Fruit fly (Drosophila melanogaster): ENCODE results near the gene CG12170.

Gene CG12170

DNA sequence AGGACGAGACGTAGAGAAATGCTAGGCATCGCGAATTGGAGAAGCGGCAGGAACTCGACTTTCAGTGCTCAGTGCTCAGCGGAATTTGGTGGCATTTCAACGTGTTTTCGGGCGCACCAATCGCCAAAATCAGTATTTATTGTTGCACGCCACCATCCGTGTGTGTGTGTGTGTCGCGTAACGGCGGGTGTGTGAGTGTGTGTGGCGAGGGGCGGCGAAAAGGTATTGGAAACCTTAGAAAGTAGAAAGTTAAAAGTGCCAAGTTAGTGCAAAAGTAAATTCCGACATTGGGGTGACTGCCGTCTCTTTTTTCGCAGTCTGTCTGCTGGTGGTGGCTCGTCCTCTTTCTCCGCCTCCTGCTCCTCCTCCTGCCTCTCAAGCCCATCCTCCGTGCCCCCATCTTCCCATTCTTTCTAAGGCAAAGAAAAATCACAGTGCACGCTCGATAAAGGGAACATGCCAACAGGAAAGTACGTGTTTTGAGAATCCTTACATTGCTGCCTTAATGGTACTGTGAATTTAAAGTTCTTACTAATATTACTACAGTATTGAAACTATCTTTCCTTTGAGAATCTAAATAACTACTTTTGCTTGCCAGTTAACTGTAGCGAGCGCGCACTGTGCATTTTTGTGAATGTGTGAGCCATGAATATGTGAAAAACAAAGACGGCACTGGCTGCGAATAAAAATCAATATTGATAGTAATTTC is 49.2 kb downstream of the CG12170 start (continued):
- peak; percentile 26 for TF ChIP-seq CG9437 (GFP tag; optimal IDR thresholded peaks at IDR 0.05)
- peak; percentile 74 for TF ChIP-seq Fer1 (GFP tag; optimal IDR thresholded peaks at IDR 0.05)
- TF ChIP-seq CG7963 (GFP tag; IDR thresholded peaks at IDR 0.05; ENCODE audit: partially characterized antibody), result no peak
- TF ChIP-seq Awh (GFP tag; IDR thresholded peaks at IDR 0.05), result peak; percentile 75
- no peak for TF ChIP-seq CG11456 (GFP tag; IDR thresholded peaks at IDR 0.05)
- TF ChIP-seq mld (GFP tag; IDR thresholded peaks at IDR 0.05; ENCODE audit: partially characterized antibody), result no peak
- peak; percentile 18 for TF ChIP-seq CG30431 (GFP tag; optimal IDR thresholded peaks at IDR 0.05)
- no peak for TF ChIP-seq Spps (tag; optimal IDR thresholded peaks at IDR 0.05)
- TF ChIP-seq CG1603 (tag; optimal IDR thresholded peaks at IDR 0.05), result peak; percentile 56
- TF ChIP-seq shn (GFP tag; optimal IDR thresholded peaks at IDR 0.05), result no peak
- peak; percentile 39 for TF ChIP-seq tap (tag; optimal IDR thresholded peaks at IDR 0.05)
- peak; percentile 38 for TF ChIP-seq CG12391 (tag; optimal IDR thresholded peaks at IDR 0.05)
- no peak for TF ChIP-seq fd102C (GFP tag; optimal IDR thresholded peaks at IDR 0.05)
- no peak for TF ChIP-seq CG8388 (GFP tag; optimal IDR thresholded peaks at IDR 0.05)
- TF ChIP-seq CG12071 (GFP tag; optimal IDR thresholded peaks at IDR 0.05), result peak; percentile 34
- TF ChIP-seq zf30C (GFP tag; optimal IDR thresholded peaks at IDR 0.05), result no peak
- TF ChIP-seq CG6254 (GFP tag; optimal IDR thresholded peaks at IDR 0.05), result peak; percentile 14
- peak; percentile 52 for TF ChIP-seq ATbp (GFP tag; optimal IDR thresholded peaks at IDR 0.05)
- no peak for TF ChIP-seq Sry-β (GFP tag; optimal IDR thresholded peaks at IDR 0.05)
- peak; percentile 25; the same call in 1 of the 2 replicates for TF ChIP-seq esg (GFP tag; conservative IDR thresholded peaks at IDR 0.05)
- no peak for TF ChIP-seq disco-r (GFP tag; optimal IDR thresholded peaks at IDR 0.05)
- TF ChIP-seq CG10209 (GFP tag; optimal IDR thresholded peaks at IDR 0.05), result peak; percentile 42
- TF ChIP-seq CG3407 (GFP tag; optimal IDR thresholded peaks at IDR 0.05), result no peak
- no peak for TF ChIP-seq gro (GFP tag; optimal IDR thresholded peaks at IDR 0.05)
- no peak for TF ChIP-seq Stat92E (GFP tag; optimal IDR thresholded peaks at IDR 0.05)
- TF ChIP-seq Six4 (GFP tag; optimal IDR thresholded peaks at IDR 0.05), result no peak
- no peak for TF ChIP-seq ranshi (GFP tag; IDR thresholded peaks at IDR 0.05)
- TF ChIP-seq schlank (tag; optimal IDR thresholded peaks at IDR 0.05), result no peak
- TF ChIP-seq CG1792 (GFP tag; optimal IDR thresholded peaks at IDR 0.05), result no peak
- no peak for TF ChIP-seq Lhr (GFP tag; optimal IDR thresholded peaks at IDR 0.05)
- TF ChIP-seq CG4360 (GFP tag; IDR thresholded peaks at IDR 0.05), result no peak
- TF ChIP-seq Adf1 (GFP tag; IDR thresholded peaks at IDR 0.05), result no peak
- no peak for TF ChIP-seq CG30020 (tag; optimal IDR thresholded peaks at IDR 0.05)
- peak; percentile 20; the same call in 1 of the 2 replicates for TF ChIP-seq CG1024 (GFP tag; IDR thresholded peaks at IDR 0.05)
- TF ChIP-seq otp (GFP tag; IDR thresholded peaks at IDR 0.05), result 0 out of 3 replicates have a peak, but pooled peaks have one; percentile 35
- TF ChIP-seq pros (GFP tag; optimal IDR thresholded peaks at IDR 0.05), result no peak
- no peak for TF ChIP-seq Opbp (GFP tag; IDR thresholded peaks at IDR 0.05; ENCODE audit: partially characterized antibody)
- peak; percentile 24 for TF ChIP-seq Hr3 (GFP tag; optimal IDR thresholded peaks at IDR 0.05)
- TF ChIP-seq CG8359 (GFP tag; optimal IDR thresholded peaks at IDR 0.05; ENCODE audit: borderline replicate concordance), result peak; percentile 30
- TF ChIP-seq Neu2 (GFP tag; optimal IDR thresholded peaks at IDR 0.05; ENCODE audit: borderline replicate concordance), result no peak
- peak; percentile 45; the same call in 1 of the 2 replicates for TF ChIP-seq CG14441 (GFP tag; IDR thresholded peaks at IDR 0.05)
- no peak for TF ChIP-seq CG18764 (GFP tag; optimal IDR thresholded peaks at IDR 0.05)
- peak; percentile 70 for TF ChIP-seq gem (tag; optimal IDR thresholded peaks at IDR 0.05)
- no peak for TF ChIP-seq p53 (GFP tag; optimal IDR thresholded peaks at IDR 0.05)
- peak; percentile 40; the same call in 1 of the 2 replicates for TF ChIP-seq CG11247 (GFP tag; IDR thresholded peaks at IDR 0.05)
- TF ChIP-seq CrebB (tag; optimal IDR thresholded peaks at IDR 0.05), result no peak
- TF ChIP-seq CG11723 (GFP tag; optimal IDR thresholded peaks at IDR 0.05), result no peak
- TF ChIP-seq HLH54F (GFP tag; optimal IDR thresholded peaks at IDR 0.05), result peak; percentile 57
- TF ChIP-seq cas (GFP tag; IDR thresholded peaks at IDR 0.05), result no peak
